Fruit fly (Drosophila melanogaster): ENCODE results near the gene CG1161.

DNA sequence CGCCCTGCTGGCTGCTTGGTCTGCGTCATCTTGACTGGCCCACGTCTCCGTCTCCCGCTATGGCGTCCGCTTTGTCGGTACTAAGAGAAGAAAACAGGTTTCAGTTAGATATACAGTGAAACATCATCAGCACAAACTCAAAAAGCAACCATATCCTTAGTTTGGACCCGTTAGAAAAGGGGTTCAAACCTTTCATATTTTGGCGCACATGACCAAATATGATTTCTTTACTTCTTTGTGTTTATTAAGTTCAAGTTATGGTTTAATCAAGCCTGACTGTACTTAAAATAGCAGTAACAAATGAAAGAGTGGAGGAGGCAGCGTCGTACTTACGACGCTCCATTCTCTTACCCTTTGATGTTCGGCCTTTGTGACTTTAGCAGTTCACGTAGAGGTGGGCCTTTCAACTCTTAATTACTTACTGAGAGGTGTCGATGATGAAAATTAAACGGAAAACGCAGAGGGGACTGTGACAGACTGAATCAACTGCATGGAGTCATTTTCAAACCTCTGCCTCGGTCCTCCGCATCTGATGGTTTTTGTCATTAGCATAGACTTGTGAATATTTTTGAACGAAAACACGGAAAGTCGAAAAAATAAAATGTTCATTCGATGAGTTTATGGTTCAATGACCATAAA lies 6.9 kb downstream of the CG1161 start:
- TF ChIP-seq kay (GFP tag; ENCODE audit: borderline replicate concordance) (no peak), CG7045 (GFP tag; optimal IDR thresholded peaks at IDR 0.05) (no peak), CG5204 (GFP tag; optimal IDR thresholded peaks at IDR 0.05) (no peak), Crg-1 (GFP tag; optimal IDR thresholded peaks at IDR 0.05) (no peak), Mnt (GFP tag; optimal IDR thresholded peaks at IDR 0.05) (no peak), CG1620 (GFP tag; optimal IDR thresholded peaks at IDR 0.05) (no peak)

All from whole organism, adult.